Worm (Caenorhabditis elegans) whole organism, early embryonic: ENCODE results near the gene C18F10.7.

ENCODE experiments used
- B0310.2 ChIP-seq: sonication (generic microtip); optimal IDR thresholded peaks from 2 replicates; lab custom pipeline; 2016; ENCODE audit warnings: mild to moderate bottlenecking, missing genetic modification characterization, missing compliant biosample characterization
- aly-1 ChIP-seq: sonication (generic microtip); optimal IDR thresholded peaks from 2 replicates; lab custom pipeline; 2016; ENCODE audit warnings: missing genetic modification characterization, missing compliant biosample characterization
- ama-1 ChIP-seq: fragments of 150-350 bp; optimal IDR thresholded peaks from 2 replicates; lab custom pipeline; 2014
- ceh-13 ChIP-seq: fragments of 200-800 bp; sonication (Bioruptor generic); optimal IDR thresholded peaks from 2 replicates; lab custom pipeline; 2018; ENCODE audit warnings: mild to moderate bottlenecking, missing genetic modification characterization, missing compliant biosample characterization
- ceh-36 ChIP-seq: sonication (generic microtip); optimal IDR thresholded peaks from 2 replicates; lab custom pipeline; 2016; ENCODE audit warnings: missing genetic modification characterization, inconsistent platforms, missing compliant biosample characterization
- flt-1 ChIP-seq: fragments of 200-800 bp; sonication (Bioruptor generic); IDR thresholded peaks from 2 replicates; pipeline ENCODE4 v1.3.6; 2022; ENCODE audit warnings: missing genetic modification characterization, missing compliant biosample characterization
- hmbx-1 ChIP-seq: sonication (generic microtip); optimal IDR thresholded peaks from 2 replicates; lab custom pipeline; 2016; ENCODE audit warnings: mild to moderate bottlenecking, missing genetic modification characterization, missing compliant biosample characterization
- hmg-4 ChIP-seq: fragments of 200-800 bp; sonication (Bioruptor generic); optimal IDR thresholded peaks from 2 replicates; lab custom pipeline; 2018; ENCODE audit warnings: mild to moderate bottlenecking, missing genetic modification characterization, missing compliant biosample characterization
- hnd-1 ChIP-seq: sonication (generic microtip); optimal IDR thresholded peaks from 2 replicates; lab custom pipeline; 2016; ENCODE audit warnings: missing genetic modification characterization, missing compliant biosample characterization
- pes-1 ChIP-seq: fragments of 200-800 bp; sonication (Bioruptor generic); IDR thresholded peaks from 2 replicates; pipeline ENCODE4 v1.3.6; 2022; ENCODE audit warnings: missing genetic modification reagents, missing genetic modification characterization, missing compliant biosample characterization
- sea-1 ChIP-seq: fragments of 200-800 bp; sonication (Bioruptor generic); conservative IDR thresholded peaks from 2 replicates; pipeline ENCODE4 v1.3.6; 2022; ENCODE audit warnings: missing genetic modification characterization, missing compliant biosample characterization
- tbx-11 ChIP-seq: fragments of 200-800 bp; sonication (Bioruptor generic); IDR thresholded peaks from 2 replicates; pipeline ENCODE4 v1.3.6; 2022; ENCODE audit warnings: missing genetic modification characterization, missing compliant biosample characterization
- tbx-37 ChIP-seq: fragments of 200-800 bp; sonication (Bioruptor generic); conservative IDR thresholded peaks from 2 replicates; pipeline ENCODE4 v1.3.6; 2022; ENCODE audit warnings: missing genetic modification reagents, missing genetic modification characterization, missing compliant biosample characterization
- tra-4 ChIP-seq: sonication (generic microtip); optimal IDR thresholded peaks from 2 replicates; lab custom pipeline; 2017; ENCODE audit warnings: missing genetic modification characterization, missing compliant biosample characterization

DNA sequence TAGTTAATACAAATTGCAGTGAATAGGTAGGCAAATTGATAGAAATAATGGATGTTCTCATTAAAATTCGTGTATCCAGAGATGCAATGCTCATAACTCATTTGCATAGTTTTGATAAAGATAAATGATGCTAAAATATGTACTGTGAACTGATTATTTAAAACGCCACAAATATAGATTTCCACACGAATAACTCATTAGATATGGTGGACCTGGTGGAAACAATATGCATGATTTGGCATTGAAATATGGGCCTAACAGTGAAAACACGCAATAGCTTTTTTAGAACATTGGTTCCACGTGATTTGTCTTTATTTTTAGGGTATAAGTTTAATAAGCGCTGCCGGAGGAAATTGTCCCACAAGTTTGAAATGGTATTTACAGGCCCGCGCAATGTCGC lies 7.9 kb downstream of the C18F10.7 start, which contains the start of gene srg-3:
- no peak for TF ChIP-seq ama-1
- TF ChIP-seq hmg-4 = no peak
- no peak for TF ChIP-seq B0310.2 (tag; lab: Kevin White, UChicago)
- no peak for TF ChIP-seq hnd-1
- no peak for TF ChIP-seq tbx-37 (GFP tag; lab: Robert Waterston, UW)
- no peak for TF ChIP-seq flt-1
- no peak for TF ChIP-seq tra-4 (tag; lab: Kevin White, UChicago)
- TF ChIP-seq pes-1 (GFP tag; lab: Robert Waterston, UW) = no peak
- no peak for TF ChIP-seq sea-1 (GFP tag; lab: Robert Waterston, UW)
- no peak for TF ChIP-seq aly-1 (tag; lab: Kevin White, UChicago)
- TF ChIP-seq ceh-13 (GFP tag; lab: Kevin White, UChicago) = no peak
- TF ChIP-seq ceh-36 = no peak
- no peak for TF ChIP-seq tbx-11 (GFP tag; lab: Robert Waterston, UW)
- no peak for TF ChIP-seq hmbx-1 (tag; lab: Kevin White, UChicago)
